Worm (Caenorhabditis elegans): Measurements from ENCODE around the gene K08E3.2.

ce11 chrIII:13718403-13718969, 30.0 kb downstream of the K08E3.2 start:
- TF ChIP-seq lin-13 (GFP tag; optimal IDR thresholded peaks at IDR 0.05) (no peak), dpl-1 (GFP tag; optimal IDR thresholded peaks at IDR 0.05) (no peak), unc-39 (tag; optimal IDR thresholded peaks at IDR 0.05) (no peak)
